Fruit fly (Drosophila melanogaster): ENCODE results near the gene Mcm2.
A peak's percentile ranks its signal among the peaks of the same experiment; 100 is the strongest.

Gene Mcm2

dm6 chr3R:8264302-8265080 is at the start of gene Mcm2, which contains the start of gene RPA1 (continued):
- no peak for TF ChIP-seq CG7987 (GFP tag; optimal IDR thresholded peaks at IDR 0.05)
- TF ChIP-seq tgo (GFP tag; IDR thresholded peaks at IDR 0.05), result peak; percentile 83
- TF ChIP-seq bcd (GFP tag; optimal IDR thresholded peaks at IDR 0.05), result peak; percentile 83
- no peak for TF ChIP-seq TFAM (GFP tag; optimal IDR thresholded peaks at IDR 0.05)
- no peak for TF ChIP-seq Sin3A (optimal IDR thresholded peaks at IDR 0.05)
- peak; percentile 66 for TF ChIP-seq CG17385 (GFP tag; optimal IDR thresholded peaks at IDR 0.05)
- no peak for TF ChIP-seq CG17912 (GFP tag; optimal IDR thresholded peaks at IDR 0.05)
- TF ChIP-seq CG3281 (GFP tag; optimal IDR thresholded peaks at IDR 0.05), result peak; percentile 76
- TF ChIP-seq hth (optimal IDR thresholded peaks at IDR 0.05), result no peak
- peak; percentile 38 for TF ChIP-seq CG3407 (GFP tag; optimal IDR thresholded peaks at IDR 0.05)
- no peak for TF ChIP-seq fd64A (GFP tag; optimal IDR thresholded peaks at IDR 0.05)
- TF ChIP-seq CG6683 (GFP tag; optimal IDR thresholded peaks at IDR 0.05), result peak; percentile 37
- TF ChIP-seq oc (tag; optimal IDR thresholded peaks at IDR 0.05), result peak; percentile 40
- TF ChIP-seq jing (GFP tag; optimal IDR thresholded peaks at IDR 0.05), result no peak
- peak; percentile 66 for TF ChIP-seq CG18764 (GFP tag; optimal IDR thresholded peaks at IDR 0.05)
- TF ChIP-seq Nf-YC (tag; optimal IDR thresholded peaks at IDR 0.05), result peak; percentile 80
- TF ChIP-seq CG13775 (GFP tag; optimal IDR thresholded peaks at IDR 0.05), result peak; percentile 89
- peak; percentile 10 for TF ChIP-seq CG17186 (GFP tag; optimal IDR thresholded peaks at IDR 0.05)
- peak; percentile 71 for TF ChIP-seq ssp (GFP tag; IDR thresholded peaks at IDR 0.05)
- peak in 1 of 2 experiments; percentile 60 for TF ChIP-seq Hr51 (GFP tag; optimal IDR thresholded peaks at IDR 0.05)
- peak; percentile 81 for TF ChIP-seq CG12391 (tag; optimal IDR thresholded peaks at IDR 0.05)
- TF ChIP-seq fd96Cb (tag; optimal IDR thresholded peaks at IDR 0.05), result peak; percentile 63
- TF ChIP-seq CG4404 (GFP tag; IDR thresholded peaks at IDR 0.05), result peak; percentile 65
- TF ChIP-seq HLHmδ (GFP tag; optimal IDR thresholded peaks at IDR 0.05), result peak; percentile 43
- TF ChIP-seq Asciz (GFP tag; optimal IDR thresholded peaks at IDR 0.05), result no peak
- no peak for TF ChIP-seq sd (tag; optimal IDR thresholded peaks at IDR 0.05)
- TF ChIP-seq E2f2 (GFP tag; IDR thresholded peaks at IDR 0.05), result peak; percentile 73
- TF ChIP-seq ranshi (GFP tag; IDR thresholded peaks at IDR 0.05), result peak; percentile 73; the same call in 1 of the 2 replicates
- TF ChIP-seq pzg (GFP tag; optimal IDR thresholded peaks at IDR 0.05), result peak; percentile 49
- peak; percentile 67; the same call in 1 of the 2 replicates for TF ChIP-seq aop (GFP tag; IDR thresholded peaks at IDR 0.05)
- no peak for TF ChIP-seq pros (GFP tag; optimal IDR thresholded peaks at IDR 0.05)
- peak; percentile 24 for TF ChIP-seq Ets97D (GFP tag; optimal IDR thresholded peaks at IDR 0.05)
- no peak for TF ChIP-seq CG8089 (GFP tag; optimal IDR thresholded peaks at IDR 0.05)
- peak; percentile 93 for TF ChIP-seq row (GFP tag; IDR thresholded peaks at IDR 0.05)
- TF ChIP-seq fru (optimal IDR thresholded peaks at IDR 0.05), result no peak
- peak; percentile 82 for TF ChIP-seq Chrac-16 (GFP tag; optimal IDR thresholded peaks at IDR 0.05)
- peak; percentile 58 for TF ChIP-seq Fer2 (tag; optimal IDR thresholded peaks at IDR 0.05)
- peak; percentile 38 for TF ChIP-seq zen (tag; optimal IDR thresholded peaks at IDR 0.05)
- TF ChIP-seq CG15011 (GFP tag; optimal IDR thresholded peaks at IDR 0.05), result no peak
- TF ChIP-seq CG7786 (GFP tag; optimal IDR thresholded peaks at IDR 0.05), result peak; percentile 52
- peak; percentile 80 for TF ChIP-seq klu (GFP tag; IDR thresholded peaks at IDR 0.05)
- no peak for TF ChIP-seq sna (GFP tag; IDR thresholded peaks at IDR 0.05; ENCODE audit: partially characterized antibody)
- TF ChIP-seq cato (GFP tag; optimal IDR thresholded peaks at IDR 0.05; ENCODE audit: borderline replicate concordance), result peak; percentile 47
- peak; percentile 91 for TF ChIP-seq Rfx (GFP tag; IDR thresholded peaks at IDR 0.05)
- peak; percentile 74 for TF ChIP-seq fd3F (GFP tag; optimal IDR thresholded peaks at IDR 0.05)
- peak; percentile 68 for TF ChIP-seq CG12104 (GFP tag; optimal IDR thresholded peaks at IDR 0.05)
- peak; percentile 67 for TF ChIP-seq CG9609 (GFP tag; optimal IDR thresholded peaks at IDR 0.05)
- TF ChIP-seq salm (tag; optimal IDR thresholded peaks at IDR 0.05), result peak; percentile 38
- TF ChIP-seq onecut (GFP tag; IDR thresholded peaks at IDR 0.05), result peak; percentile 44
- TF ChIP-seq NC2β (GFP tag; optimal IDR thresholded peaks at IDR 0.05), result no peak

All from whole organism, embryonic.